Fruit fly (Drosophila melanogaster): Measurements from ENCODE around the gene Qtzl.

DNA sequence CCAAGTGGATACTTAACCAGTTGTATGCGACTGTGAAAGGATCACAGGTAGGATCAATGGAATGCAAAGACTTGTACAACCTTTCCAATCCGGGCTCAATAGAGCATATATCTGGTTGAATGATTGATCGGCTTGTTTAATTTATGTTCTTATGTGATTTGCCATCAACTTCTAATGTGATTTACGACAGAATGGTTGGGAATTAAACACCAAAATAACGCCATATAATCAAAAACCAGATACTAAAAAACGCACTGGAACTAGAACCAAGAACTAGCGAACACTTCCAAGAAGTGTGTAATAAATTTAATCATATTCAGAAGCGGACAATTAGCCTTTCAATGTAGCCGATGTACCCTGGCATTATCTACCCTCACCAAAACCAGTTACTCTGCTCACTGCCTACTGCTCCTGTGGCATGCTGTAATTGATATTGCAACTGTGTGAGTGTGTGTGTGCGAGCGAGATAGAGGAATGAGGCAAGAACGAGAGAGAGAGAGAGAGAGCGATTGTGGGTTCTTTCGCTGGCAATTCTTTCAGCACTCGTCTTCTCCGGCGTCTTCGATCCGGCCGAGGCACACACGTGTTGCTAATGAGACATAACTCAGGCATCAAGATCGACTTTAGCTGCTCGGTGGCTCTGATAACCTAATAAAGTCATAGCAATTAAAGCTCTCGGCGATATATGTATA is 26.8 kb upstream of the Qtzl start:
- TF ChIP-seq spab (GFP tag; optimal IDR thresholded peaks at IDR 0.05), result peak; percentile 56
- TF ChIP-seq CG31627 (GFP tag; optimal IDR thresholded peaks at IDR 0.05), result peak; percentile 59
- peak; percentile 69 for TF ChIP-seq acj6 (GFP tag; optimal IDR thresholded peaks at IDR 0.05)
- TF ChIP-seq lz (GFP tag; optimal IDR thresholded peaks at IDR 0.05), result peak; percentile 66
